Worm (Caenorhabditis elegans) whole organism, L1 larva: ENCODE measurements around the gene twk-2.

Experiments used
- C04F5.9 ChIP-seq: sonication (generic microtip); optimal IDR thresholded peaks from 2 replicates; lab custom pipeline; 2016; ENCODE audit warnings: missing genetic modification characterization, missing compliant biosample characterization
- C16A3.4 ChIP-seq: fragments of 150-350 bp; optimal IDR thresholded peaks from 2 replicates; lab custom pipeline; 2014; ENCODE audit warnings: missing biosample characterization, missing genetic modification characterization
- F16B12.6 ChIP-seq: fragments of 150-350 bp; optimal IDR thresholded peaks from 2 replicates; lab custom pipeline; 2014; ENCODE audit warnings: missing biosample characterization, missing genetic modification characterization
- Y116A8C.19 ChIP-seq: sonication (generic microtip); optimal IDR thresholded peaks from 2 replicates; lab custom pipeline; 2016; ENCODE audit warnings: missing compliant biosample characterization, missing genetic modification characterization, borderline replicate concordance
- blmp-1 ChIP-seq: fragments of 150-350 bp; optimal IDR thresholded peaks from 2 replicates; lab custom pipeline; 2014; ENCODE audit warnings: missing biosample characterization, missing genetic modification characterization
- ceh-88 ChIP-seq: fragments of 200-800 bp; sonication (Bioruptor generic); IDR thresholded peaks from 2 replicates; pipeline ENCODE4 v1.3.6; 2022; ENCODE audit warnings: missing genetic modification characterization, missing compliant biosample characterization
- dpl-1 ChIP-seq, 3 experiments: fragments of 150-350 bp in 2 of 3; sonication (generic microtip) in 1 of 3; optimal IDR thresholded peaks; 2 replicates each; lab custom pipeline; 2014 to 2017; ENCODE audit warnings: missing biosample characterization in 3 of 3, missing genetic modification characterization in 3 of 3, missing genetic modification reagents in 3 of 3
- efl-1 ChIP-seq, 4 experiments: fragments of 150-350 bp; optimal IDR thresholded peaks in 3 of 4; peaks in 1 of 4; 1 replicate in 1 of 4; 2 replicates in 3 of 4; lab custom pipeline; 2014; ENCODE audit warnings: missing biosample characterization in 2 of 4, missing genetic modification characterization in 2 of 4, missing genetic modification reagents in 2 of 4
- fkh-8 ChIP-seq: sonication (generic microtip); optimal IDR thresholded peaks from 2 replicates; lab custom pipeline; 2016; ENCODE audit warnings: mild to moderate bottlenecking, missing genetic modification characterization, missing compliant biosample characterization
- fos-1 ChIP-seq: fragments of 150-350 bp; optimal IDR thresholded peaks from 2 replicates; lab custom pipeline; 2014; ENCODE audit warnings: missing biosample characterization, missing genetic modification characterization
- grh-1 ChIP-seq: fragments of 200-800 bp; sonication (Bioruptor generic); IDR thresholded peaks from 2 replicates; pipeline ENCODE4 v1.3.6; 2022; ENCODE audit warnings: missing genetic modification reagents, missing genetic modification characterization, missing compliant biosample characterization
- hpl-2 ChIP-seq: fragments of 150-350 bp; optimal IDR thresholded peaks from 2 replicates; lab custom pipeline; 2014; ENCODE audit warnings: missing biosample characterization, missing genetic modification reagents, missing genetic modification characterization
- irx-1 ChIP-seq: sonication (generic microtip); optimal IDR thresholded peaks from 2 replicates; lab custom pipeline; 2016; ENCODE audit warnings: missing genetic modification characterization, missing compliant biosample characterization
- jun-1 ChIP-seq: fragments of 150-350 bp; optimal IDR thresholded peaks from 2 replicates; lab custom pipeline; 2014; ENCODE audit warnings: missing biosample characterization, missing genetic modification reagents, missing genetic modification characterization
- lin-14 ChIP-seq: fragments of 200-800 bp; sonication (Bioruptor generic); optimal IDR thresholded peaks from 2 replicates; lab custom pipeline; 2018; ENCODE audit warnings: mild to moderate bottlenecking, missing genetic modification characterization, moderate library complexity, missing compliant biosample characterization
- lin-15B ChIP-seq: fragments of 150-350 bp; sonication (generic microtip); optimal IDR thresholded peaks from 3 replicates; lab custom pipeline; 2014; ENCODE audit warnings: missing biosample characterization, missing genetic modification characterization
- lin-35 ChIP-seq, 2 experiments: fragments of 150-350 bp; optimal IDR thresholded peaks; 2 replicates each; lab custom pipeline; 2014; ENCODE audit warnings: missing biosample characterization in 2 of 2, missing genetic modification characterization in 2 of 2, missing genetic modification reagents in 2 of 2
- lir-3 ChIP-seq: sonication (generic microtip); optimal IDR thresholded peaks from 2 replicates; lab custom pipeline; 2016; ENCODE audit warnings: mild to moderate bottlenecking, missing genetic modification characterization, moderate library complexity, missing compliant biosample characterization; ENCODE audit not compliant: poor library complexity
- mab-9 ChIP-seq: fragments of 200-800 bp; sonication (Bioruptor generic); IDR thresholded peaks from 2 replicates; pipeline ENCODE4 v1.3.6; 2022; ENCODE audit warnings: missing genetic modification reagents, missing genetic modification characterization, missing compliant biosample characterization
- mdl-1 ChIP-seq, 2 experiments: fragments of 150-350 bp; optimal IDR thresholded peaks; 2 replicates each; lab custom pipeline; 2014 to 2017; ENCODE audit warnings: missing biosample characterization in 2 of 2, missing genetic modification characterization in 2 of 2, inconsistent platforms in 1 of 2
- nhr-12 ChIP-seq: sonication (generic microtip); optimal IDR thresholded peaks from 2 replicates; lab custom pipeline; 2017; ENCODE audit warnings: missing biosample characterization, missing genetic modification characterization
- nhr-19 ChIP-seq: fragments of 200-800 bp; sonication (Bioruptor generic); conservative IDR thresholded peaks from 2 replicates; pipeline ENCODE4 v1.3.6; 2022; ENCODE audit warnings: missing genetic modification characterization, missing compliant biosample characterization
- nhr-20 ChIP-seq: sonication (generic microtip); optimal IDR thresholded peaks from 2 replicates; lab custom pipeline; 2016; ENCODE audit warnings: mild to moderate bottlenecking, missing genetic modification characterization, missing compliant biosample characterization
- nhr-28 ChIP-seq: fragments of 150-350 bp; optimal IDR thresholded peaks from 2 replicates; lab custom pipeline; 2014; ENCODE audit warnings: missing biosample characterization, missing genetic modification characterization
- nhr-71 ChIP-seq: sonication (generic microtip); optimal IDR thresholded peaks from 2 replicates; lab custom pipeline; 2016; ENCODE audit warnings: mild to moderate bottlenecking, missing genetic modification characterization, moderate library complexity, missing compliant biosample characterization
- nhr-76 ChIP-seq: sonication (generic microtip); optimal IDR thresholded peaks from 2 replicates; lab custom pipeline; 2017; ENCODE audit warnings: missing biosample characterization, missing genetic modification characterization
- nhr-84 ChIP-seq: sonication (generic microtip); optimal IDR thresholded peaks from 2 replicates; lab custom pipeline; 2017; ENCODE audit warnings: missing biosample characterization, missing genetic modification characterization
- nhr-85 ChIP-seq: sonication (generic microtip); peaks from one replicate; lab custom pipeline; 2016; ENCODE audit warnings: missing genetic modification characterization, inconsistent platforms, missing compliant biosample characterization
- nhr-90 ChIP-seq: sonication (generic microtip); optimal IDR thresholded peaks from 2 replicates; lab custom pipeline; 2016; ENCODE audit warnings: mild to moderate bottlenecking, missing genetic modification characterization, missing compliant biosample characterization; ENCODE audit not compliant: poor library complexity
- tbx-2 ChIP-seq: sonication (generic microtip); optimal IDR thresholded peaks from 2 replicates; lab custom pipeline; 2016; ENCODE audit warnings: missing genetic modification characterization, missing compliant biosample characterization
- tlp-1 ChIP-seq: fragments of 150-350 bp; optimal IDR thresholded peaks from 2 replicates; lab custom pipeline; 2014; ENCODE audit warnings: missing biosample characterization, missing genetic modification characterization
- unc-130 ChIP-seq: fragments of 150-350 bp; optimal IDR thresholded peaks from 2 replicates; lab custom pipeline; 2017; ENCODE audit warnings: missing biosample characterization, missing genetic modification characterization, inconsistent platforms
- unc-62 ChIP-seq: fragments of 150-350 bp; optimal IDR thresholded peaks from 2 replicates; lab custom pipeline; 2014; ENCODE audit warnings: missing biosample characterization, missing genetic modification reagents, missing genetic modification characterization
- unc-86 ChIP-seq: sonication (generic microtip); optimal IDR thresholded peaks from 2 replicates; lab custom pipeline; 2016; ENCODE audit warnings: missing genetic modification characterization, missing compliant biosample characterization
- unc-98 ChIP-seq: fragments of 200-800 bp; sonication (Bioruptor generic); IDR thresholded peaks from 2 replicates; pipeline ENCODE4 v1.3.6; 2022; ENCODE audit warnings: missing genetic modification characterization, missing compliant biosample characterization
- vab-15 ChIP-seq: sonication (generic microtip); optimal IDR thresholded peaks from 2 replicates; lab custom pipeline; 2017; ENCODE audit warnings: missing genotype, mild to moderate bottlenecking, missing genetic modification characterization, missing compliant biosample characterization
- zag-1 ChIP-seq: fragments of 150-350 bp; optimal IDR thresholded peaks from 2 replicates; lab custom pipeline; 2014; ENCODE audit warnings: missing biosample characterization, missing genetic modification characterization
- zip-4 ChIP-seq: fragments of 200-800 bp; sonication (Bioruptor generic); optimal IDR thresholded peaks from 2 replicates; lab custom pipeline; 2018; ENCODE audit warnings: mild to moderate bottlenecking, missing genetic modification characterization, moderate library complexity, missing compliant biosample characterization
- ztf-4 ChIP-seq: fragments of 150-350 bp; optimal IDR thresholded peaks from 2 replicates; lab custom pipeline; 2014; ENCODE audit warnings: missing biosample characterization, missing genetic modification characterization

The twk-2 gene

ce11 chrII:4454823-4455222 lies 1.9 kb upstream of the twk-2 start:
- TF ChIP-seq C04F5.9, result no peak
- no peak for TF ChIP-seq F16B12.6 (tag; lab: Kevin White, UChicago)
- TF ChIP-seq mdl-1 (tag; optimal IDR thresholded peaks at IDR 0.05; lab: Kevin White, UChicago), result no peak
- TF ChIP-seq, all 84 proteins: peak for 0

- TF ChIP-seq mdl-1 (tag; optimal IDR thresholded peaks at IDR 0.05; lab: Kevin White, UChicago) (no peak), hpl-2 (GFP tag; lab: Kevin White, UChicago) (no peak), unc-130 (no peak), fkh-8 (no peak), nhr-84 (tag; lab: Kevin White, UChicago) (no peak), tlp-1 (tag; lab: Kevin White, UChicago) (no peak), jun-1 (tag; lab: Kevin White, UChicago) (no peak), Y116A8C.19 (tag; lab: Kevin White, UChicago) (no peak), efl-1 (optimal IDR thresholded peaks at IDR 0.05; lab: Kevin White, UChicago) (no peak), efl-1 (GFP tag; optimal IDR thresholded peaks at IDR 0.05 in 1 of 2; lab: Kevin White, UChicago) (peak; percentile 13 to 56), tbx-2 (no peak), lin-14 (GFP tag; lab: Kevin White, UChicago) (peak; percentile 60), irx-1 (tag; lab: Kevin White, UChicago) (no peak), nhr-19 (GFP tag; lab: Robert Waterston, UW) (no peak), grh-1 (GFP tag; lab: Robert Waterston, UW) (no peak), mab-9 (GFP tag; lab: Robert Waterston, UW) (no peak), nhr-28 (tag; lab: Kevin White, UChicago) (no peak), fos-1 (tag; lab: Kevin White, UChicago) (no peak), lir-3 (tag; lab: Kevin White, UChicago) (no peak), C16A3.4 (tag; lab: Kevin White, UChicago) (no peak), dpl-1 (GFP tag; optimal IDR thresholded peaks at IDR 0.05; lab: Kevin White, UChicago) (peak in 1 of 3 experiments; percentile 35), F16B12.6 (tag; lab: Kevin White, UChicago) (no peak), lin-35 (GFP tag; optimal IDR thresholded peaks at IDR 0.05; lab: Kevin White, UChicago) (peak in 1 of 2 experiments; percentile 34), unc-86 (tag; lab: Kevin White, UChicago) (peak; percentile 55)
Observed at ce11 chrII:4453453-4453852, 502 bp upstream of the twk-2 start.

- TF ChIP-seq nhr-85 (tag; lab: Kevin White, UChicago) (no peak), nhr-71 (no peak), nhr-20 (no peak), nhr-28 (tag; lab: Kevin White, UChicago) (no peak), fos-1 (tag; lab: Kevin White, UChicago) (no peak), vab-15 (tag; lab: Kevin White, UChicago) (no peak)
Observed at ce11 chrII:4444811-4445210, 8.1 kb downstream of the twk-2 start.

ce11 chrII:4441278-4441677 lies 11.7 kb downstream of the twk-2 start:
- no peak for TF ChIP-seq nhr-90 (tag; lab: Kevin White, UChicago)
- no peak for TF ChIP-seq nhr-71
- TF ChIP-seq blmp-1 (tag; lab: Kevin White, UChicago), result no peak
- TF ChIP-seq nhr-76 (tag; lab: Kevin White, UChicago), result no peak
- no peak for TF ChIP-seq lin-15B (tag; lab: Kevin White, UChicago)
- TF ChIP-seq unc-62 (GFP tag; lab: Kevin White, UChicago), result no peak
- TF ChIP-seq ceh-88 (GFP tag; lab: Robert Waterston, UW), result no peak
- TF ChIP-seq mab-9 (GFP tag; lab: Robert Waterston, UW), result no peak
- no peak for TF ChIP-seq nhr-28 (tag; lab: Kevin White, UChicago)
- no peak for TF ChIP-seq nhr-12 (tag; lab: Kevin White, UChicago)
- TF ChIP-seq zip-4 (GFP tag; lab: Kevin White, UChicago), result no peak
- TF ChIP-seq zag-1 (tag; lab: Kevin White, UChicago), result no peak
- TF ChIP-seq lin-35 (GFP tag; optimal IDR thresholded peaks at IDR 0.05; lab: Kevin White, UChicago), result no peak
- TF ChIP-seq fkh-8, result no peak
- TF ChIP-seq ztf-4 (tag; lab: Kevin White, UChicago), result no peak
- no peak for TF ChIP-seq unc-98 (GFP tag; lab: Robert Waterston, UW)
